Worm (Caenorhabditis elegans) whole organism, early embryonic: ENCODE results near the gene F11D5.6.

Experiments used
- B0310.2 ChIP-seq: sonication (generic microtip); optimal IDR thresholded peaks from 2 replicates; lab custom pipeline; 2016; ENCODE audit warnings: mild to moderate bottlenecking, missing genetic modification characterization, missing compliant biosample characterization
- F13C5.2 ChIP-seq: sonication (generic microtip); optimal IDR thresholded peaks from 2 replicates; lab custom pipeline; 2017; ENCODE audit warnings: mild to moderate bottlenecking, missing genetic modification characterization, inconsistent platforms, missing compliant biosample characterization
- aly-1 ChIP-seq: sonication (generic microtip); optimal IDR thresholded peaks from 2 replicates; lab custom pipeline; 2016; ENCODE audit warnings: missing genetic modification characterization, missing compliant biosample characterization
- ama-1 ChIP-seq: fragments of 150-350 bp; optimal IDR thresholded peaks from 2 replicates; lab custom pipeline; 2014
- ceh-13 ChIP-seq: fragments of 200-800 bp; sonication (Bioruptor generic); optimal IDR thresholded peaks from 2 replicates; lab custom pipeline; 2018; ENCODE audit warnings: mild to moderate bottlenecking, missing genetic modification characterization, missing compliant biosample characterization
- ceh-36 ChIP-seq: sonication (generic microtip); optimal IDR thresholded peaks from 2 replicates; lab custom pipeline; 2016; ENCODE audit warnings: missing genetic modification characterization, inconsistent platforms, missing compliant biosample characterization
- hmbx-1 ChIP-seq: sonication (generic microtip); optimal IDR thresholded peaks from 2 replicates; lab custom pipeline; 2016; ENCODE audit warnings: mild to moderate bottlenecking, missing genetic modification characterization, missing compliant biosample characterization
- hmg-4 ChIP-seq: fragments of 200-800 bp; sonication (Bioruptor generic); optimal IDR thresholded peaks from 2 replicates; lab custom pipeline; 2018; ENCODE audit warnings: mild to moderate bottlenecking, missing genetic modification characterization, missing compliant biosample characterization
- sea-1 ChIP-seq: fragments of 200-800 bp; sonication (Bioruptor generic); conservative IDR thresholded peaks from 2 replicates; pipeline ENCODE4 v1.3.6; 2022; ENCODE audit warnings: missing genetic modification characterization, missing compliant biosample characterization

- TF ChIP-seq ama-1 (lab: Kevin White, UChicago) (no peak), F13C5.2 (tag; lab: Kevin White, UChicago) (no peak), hmg-4 (no peak), ceh-13 (GFP tag; lab: Kevin White, UChicago) (no peak), B0310.2 (tag; lab: Kevin White, UChicago) (no peak), hmbx-1 (tag; lab: Kevin White, UChicago) (no peak), ceh-36 (no peak), aly-1 (tag; lab: Kevin White, UChicago) (no peak), sea-1 (GFP tag; lab: Robert Waterston, UW) (no peak)
Measured at ce11 chrX:3339882-3340281, 13.8 kb upstream of the F11D5.6 start.
